Worm (Caenorhabditis elegans) whole organism, L2 larva: ENCODE results near the gene fust-1.

Experiments used
- C34F6.9 ChIP-seq: fragments of 150-350 bp; optimal IDR thresholded peaks from 2 replicates; lab custom pipeline; 2014; ENCODE audit warnings: missing biosample characterization, missing genetic modification characterization
- F13H6.1 ChIP-seq: sonication (generic microtip); optimal IDR thresholded peaks from 2 replicates; lab custom pipeline; 2016; ENCODE audit warnings: missing genetic modification characterization, missing compliant biosample characterization
- R02D3.7 ChIP-seq: fragments of 150-350 bp; optimal IDR thresholded peaks from 2 replicates; lab custom pipeline; 2014; ENCODE audit warnings: missing biosample characterization, missing genetic modification characterization
- Y55F3AM.14 ChIP-seq: fragments of 200-800 bp; sonication (Bioruptor generic); optimal IDR thresholded peaks from 2 replicates; lab custom pipeline; 2018; ENCODE audit warnings: mild to moderate bottlenecking, missing genetic modification characterization, missing compliant biosample characterization
- alr-1 ChIP-seq: fragments of 150-350 bp; optimal IDR thresholded peaks from 2 replicates; lab custom pipeline; 2014; ENCODE audit warnings: missing biosample characterization, missing genetic modification characterization
- aly-2 ChIP-seq: fragments of 150-350 bp; optimal IDR thresholded peaks from 2 replicates; lab custom pipeline; 2014; ENCODE audit warnings: missing biosample characterization, missing genetic modification characterization
- ama-1 ChIP-seq: fragments of 150-350 bp; optimal IDR thresholded peaks from 2 replicates; lab custom pipeline; 2018; ENCODE audit warnings: inconsistent platforms
- ceh-82 ChIP-seq: fragments of 150-350 bp; optimal IDR thresholded peaks from 2 replicates; lab custom pipeline; 2014; ENCODE audit warnings: missing biosample characterization, missing genetic modification characterization
- crh-2 ChIP-seq: sonication (generic microtip); optimal IDR thresholded peaks from 2 replicates; lab custom pipeline; 2017; ENCODE audit warnings: missing biosample characterization, missing genetic modification characterization
- dmd-4 ChIP-seq: sonication (generic microtip); optimal IDR thresholded peaks from 2 replicates; lab custom pipeline; 2017; ENCODE audit warnings: missing biosample characterization, missing genetic modification characterization
- elt-1 ChIP-seq: fragments of 150-350 bp; optimal IDR thresholded peaks from 2 replicates; lab custom pipeline; 2014; ENCODE audit warnings: missing biosample characterization, missing genetic modification characterization
- fos-1 ChIP-seq: fragments of 150-350 bp; optimal IDR thresholded peaks from 2 replicates; lab custom pipeline; 2014; ENCODE audit warnings: missing biosample characterization, missing genetic modification characterization
- gmeb-1 ChIP-seq: fragments of 150-350 bp; optimal IDR thresholded peaks from 2 replicates; lab custom pipeline; 2014; ENCODE audit warnings: missing biosample characterization, missing genetic modification characterization
- lin-11 ChIP-seq: fragments of 150-350 bp; sonication (generic microtip); optimal IDR thresholded peaks from 2 replicates; lab custom pipeline; 2014; ENCODE audit warnings: missing biosample characterization, missing genetic modification characterization, inconsistent platforms, mixed read lengths
- lin-13 ChIP-seq: fragments of 150-350 bp; optimal IDR thresholded peaks from 2 replicates; lab custom pipeline; 2014; ENCODE audit warnings: missing biosample characterization, missing genetic modification reagents, missing genetic modification characterization
- lsy-2 ChIP-seq, 2 experiments: fragments of 150-350 bp in 1 of 2; sonication (generic microtip) in 1 of 2; optimal IDR thresholded peaks; 2 replicates each; lab custom pipeline; 2014 to 2017; ENCODE audit warnings: missing biosample characterization in 2 of 2, missing genetic modification characterization in 2 of 2
- mab-5 ChIP-seq: fragments of 150-350 bp; optimal IDR thresholded peaks from 2 replicates; lab custom pipeline; 2014; ENCODE audit warnings: missing biosample characterization, missing genetic modification characterization
- mdl-1 ChIP-seq, 2 experiments: fragments of 150-350 bp in 1 of 2; sonication (generic microtip) in 1 of 2; optimal IDR thresholded peaks; 2 replicates each; lab custom pipeline; 2017; ENCODE audit warnings: missing biosample characterization in 2 of 2, missing genetic modification characterization in 2 of 2
- nhr-11 ChIP-seq: fragments of 150-350 bp; optimal IDR thresholded peaks from 2 replicates; lab custom pipeline; 2014; ENCODE audit warnings: missing biosample characterization, missing genetic modification characterization
- nhr-129 ChIP-seq: fragments of 150-350 bp; optimal IDR thresholded peaks from 2 replicates; lab custom pipeline; 2014; ENCODE audit warnings: missing biosample characterization, missing genetic modification characterization
- nhr-21 ChIP-seq: fragments of 150-350 bp; optimal IDR thresholded peaks from 2 replicates; lab custom pipeline; 2014; ENCODE audit warnings: missing biosample characterization, missing genetic modification characterization
- nhr-237 ChIP-seq: fragments of 150-350 bp; optimal IDR thresholded peaks from 2 replicates; lab custom pipeline; 2014; ENCODE audit warnings: missing biosample characterization, missing genetic modification characterization
- nhr-6 ChIP-seq: fragments of 150-350 bp; optimal IDR thresholded peaks from 2 replicates; lab custom pipeline; 2014; ENCODE audit warnings: missing biosample characterization, missing genetic modification characterization
- nhr-77 ChIP-seq: fragments of 150-350 bp; optimal IDR thresholded peaks from 2 replicates; lab custom pipeline; 2014; ENCODE audit warnings: missing biosample characterization, missing genetic modification characterization
- peb-1 ChIP-seq: fragments of 150-350 bp; optimal IDR thresholded peaks from 2 replicates; lab custom pipeline; 2014; ENCODE audit warnings: missing biosample characterization, missing genetic modification characterization
- sem-4 ChIP-seq: fragments of 150-350 bp; optimal IDR thresholded peaks from 2 replicates; lab custom pipeline; 2014; ENCODE audit warnings: missing biosample characterization, missing genetic modification reagents, missing genetic modification characterization
- sma-3 ChIP-seq: sonication (generic microtip); optimal IDR thresholded peaks from 2 replicates; lab custom pipeline; 2016; ENCODE audit warnings: missing genetic modification reagents, missing genetic modification characterization, missing compliant biosample characterization
- sma-9 ChIP-seq, 2 experiments: fragments of 150-350 bp in 1 of 2; sonication (generic microtip) in 1 of 2; optimal IDR thresholded peaks; 2 replicates each; lab custom pipeline; 2014 to 2016; ENCODE audit warnings: missing genetic modification characterization in 2 of 2, mild to moderate bottlenecking in 1 of 2, missing biosample characterization in 1 of 2, missing compliant biosample characterization in 1 of 2, missing genetic modification reagents in 1 of 2, moderate library complexity in 1 of 2
- snpc-4 ChIP-seq: fragments of 150-350 bp; optimal IDR thresholded peaks from 2 replicates; lab custom pipeline; 2014; ENCODE audit warnings: missing biosample characterization, missing genetic modification characterization
- unc-55 ChIP-seq: fragments of 150-350 bp; sonication (generic microtip); optimal IDR thresholded peaks from 3 replicates; lab custom pipeline; 2014; ENCODE audit warnings: missing biosample characterization, missing genetic modification reagents, missing genetic modification characterization
- zag-1 ChIP-seq: fragments of 150-350 bp; optimal IDR thresholded peaks from 2 replicates; lab custom pipeline; 2014; ENCODE audit warnings: missing biosample characterization, missing genetic modification characterization
- ztf-1 ChIP-seq: fragments of 200-800 bp; sonication (Bioruptor generic); conservative IDR thresholded peaks from 2 replicates; pipeline ENCODE4 v1.3.6; 2022; ENCODE audit warnings: missing genetic modification characterization, missing compliant biosample characterization
- ztf-11 ChIP-seq: sonication (generic microtip); optimal IDR thresholded peaks from 2 replicates; lab custom pipeline; 2017; ENCODE audit warnings: missing biosample characterization, missing genetic modification characterization

fust-1 gene

ce11 chrII:7106313-7106712 lies 46.1 kb upstream of the fust-1 start:
- TF ChIP-seq sem-4 (tag; lab: Kevin White, UChicago): no peak
- TF ChIP-seq ztf-1 (GFP tag; lab: Robert Waterston, UW): no peak
- no peak for TF ChIP-seq zag-1 (tag; lab: Kevin White, UChicago)
- no peak for TF ChIP-seq Y55F3AM.14 (GFP tag; lab: Kevin White, UChicago)
- no peak for TF ChIP-seq nhr-77 (tag; lab: Kevin White, UChicago)
- no peak for TF ChIP-seq lin-13
- TF ChIP-seq sma-9 (GFP tag; optimal IDR thresholded peaks at IDR 0.05; lab: Kevin White, UChicago): no peak
- no peak for TF ChIP-seq sma-9 (tag; optimal IDR thresholded peaks at IDR 0.05; lab: Kevin White, UChicago)
- no peak for TF ChIP-seq dmd-4
- TF ChIP-seq ztf-11 (tag; lab: Kevin White, UChicago): no peak
- no peak for TF ChIP-seq sma-3 (GFP tag; lab: Kevin White, UChicago)
- TF ChIP-seq mdl-1 (tag; optimal IDR thresholded peaks at IDR 0.05; lab: Kevin White, UChicago): no peak
- TF ChIP-seq R02D3.7 (tag; lab: Kevin White, UChicago): no peak
- no peak for TF ChIP-seq nhr-21 (tag; lab: Kevin White, UChicago)

- TF ChIP-seq snpc-4 (no peak), nhr-77 (tag; lab: Kevin White, UChicago) (no peak), unc-55 (no peak), peb-1 (tag; lab: Kevin White, UChicago) (no peak), nhr-129 (tag; lab: Kevin White, UChicago) (no peak), mdl-1 (tag; optimal IDR thresholded peaks at IDR 0.05; lab: Kevin White, UChicago) (no peak), nhr-21 (tag; lab: Kevin White, UChicago) (no peak), sem-4 (tag; lab: Kevin White, UChicago) (no peak), nhr-11 (no peak), F13H6.1 (tag; lab: Kevin White, UChicago) (no peak)
These were observed 42.4 kb upstream of the fust-1 start, which contains the start of gene F10E7.9 for ce11 chrII:7109956-7110355. F10E7.9 (minus strand) TSS chrII:7110056.

- peak; percentile 21 for TF ChIP-seq zag-1 (tag; lab: Kevin White, UChicago)
- no peak for TF ChIP-seq nhr-6
- no peak for TF ChIP-seq ama-1 (lab: Kevin White, UChicago)
- peak; percentile 58 for TF ChIP-seq C34F6.9 (tag; lab: Kevin White, UChicago)
- TF ChIP-seq nhr-11: no peak
- peak; percentile 28 for TF ChIP-seq nhr-129 (tag; lab: Kevin White, UChicago)
- no peak for TF ChIP-seq gmeb-1 (tag; lab: Kevin White, UChicago)
- peak in 1 of 2 experiments; percentile 35 for TF ChIP-seq lsy-2 (tag; optimal IDR thresholded peaks at IDR 0.05; lab: Kevin White, UChicago)
- peak; percentile 45 for TF ChIP-seq unc-55
- peak; percentile 16 for TF ChIP-seq sem-4 (tag; lab: Kevin White, UChicago)
These were observed 41.2 kb upstream of the fust-1 start for ce11 chrII:7111012-7111656.

DNA sequence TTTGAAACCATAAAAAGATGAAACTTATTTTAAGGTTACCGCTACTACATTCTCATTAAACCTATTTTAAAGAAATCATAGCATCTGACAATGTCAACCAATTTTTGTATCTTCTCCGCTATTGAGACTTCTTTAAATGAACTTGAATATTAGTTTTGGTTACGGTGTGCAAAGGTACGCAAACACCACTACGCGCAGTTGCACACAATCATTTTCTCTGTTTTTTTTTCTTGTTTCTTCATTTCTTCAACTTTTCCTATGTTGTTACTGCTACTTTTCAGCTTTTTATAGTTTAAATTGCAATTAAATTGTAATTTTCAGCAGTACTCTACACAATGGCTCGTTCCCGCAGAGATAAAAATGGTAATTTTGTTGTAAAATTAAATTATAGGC lies 40.7 kb upstream of the fust-1 start, which contains the start of gene F10E7.5:
Gene F10E7.5 (plus strand): TSS at position 322 of the 393 bp plus-strand sequence.
- TF ChIP-seq mdl-1 (tag; optimal IDR thresholded peaks at IDR 0.05; lab: Kevin White, UChicago) (no peak), ceh-82 (tag; lab: Kevin White, UChicago) (no peak), alr-1 (tag; lab: Kevin White, UChicago) (no peak), nhr-6 (peak; percentile 24), mab-5 (tag; lab: Kevin White, UChicago) (no peak), snpc-4 (peak; percentile 36), nhr-21 (tag; lab: Kevin White, UChicago) (no peak), ama-1 (lab: Kevin White, UChicago) (no peak), lin-11 (tag; lab: Kevin White, UChicago) (no peak), C34F6.9 (tag; lab: Kevin White, UChicago) (peak; percentile 66), sma-9 (GFP tag; optimal IDR thresholded peaks at IDR 0.05; lab: Kevin White, UChicago) (peak; percentile 26), sma-9 (tag; optimal IDR thresholded peaks at IDR 0.05; lab: Kevin White, UChicago) (no peak), R02D3.7 (tag; lab: Kevin White, UChicago) (no peak), dmd-4 (no peak), lsy-2 (tag; optimal IDR thresholded peaks at IDR 0.05; lab: Kevin White, UChicago) (peak; percentile 94 to 99), aly-2 (no peak), crh-2 (tag; lab: Kevin White, UChicago) (peak; percentile 62), nhr-129 (tag; lab: Kevin White, UChicago) (peak; percentile 60), fos-1 (no peak), ztf-1 (GFP tag; lab: Robert Waterston, UW) (no peak), nhr-237 (tag; lab: Kevin White, UChicago) (no peak), sem-4 (tag; lab: Kevin White, UChicago) (peak; percentile 30), elt-1 (tag; lab: Kevin White, UChicago) (no peak)
